Worm (Caenorhabditis elegans): ENCODE data around the gene suex-1.

Gene suex-1

ce11 chrII:5496375-5496774 lies 1.7 kb downstream of the suex-1 start, which contains the start of gene F12A10.1:
Gene F12A10.1, plus strand, starts transcription at chrII:5496540.
- TF ChIP-seq zag-1 (tag; optimal IDR thresholded peaks at IDR 0.05) (no peak), nhr-28 (tag; optimal IDR thresholded peaks at IDR 0.05) (no peak), nhr-11 (tag; optimal IDR thresholded peaks at IDR 0.05) (no peak), nhr-77 (tag; optimal IDR thresholded peaks at IDR 0.05) (no peak), egl-5 (tag; optimal IDR thresholded peaks at IDR 0.05) (no peak), nhr-23 (tag; optimal IDR thresholded peaks at IDR 0.05) (no peak), elt-2 (tag; optimal IDR thresholded peaks at IDR 0.05) (no peak), pqm-1 (tag; optimal IDR thresholded peaks at IDR 0.05) (no peak), nfya-1 (tag; optimal IDR thresholded peaks at IDR 0.05; ENCODE audit: insufficient read depth) (no peak), unc-62 (GFP tag; optimal IDR thresholded peaks at IDR 0.05) (no peak), nhr-12 (tag; optimal IDR thresholded peaks at IDR 0.05) (no peak), nhr-43 (tag; optimal IDR thresholded peaks at IDR 0.05; ENCODE audit: poor library complexity, severe bottlenecking) (no peak), nhr-237 (tag; optimal IDR thresholded peaks at IDR 0.05) (no peak), elt-1 (tag; optimal IDR thresholded peaks at IDR 0.05) (no peak), snpc-4 (tag; optimal IDR thresholded peaks at IDR 0.05) (no peak), ceh-16 (tag; optimal IDR thresholded peaks at IDR 0.05) (no peak), ceh-28 (tag; optimal IDR thresholded peaks at IDR 0.05) (no peak)

ce11 chrII:5494405-5494804 lies 3.7 kb downstream of the suex-1 start, which contains the start of gene F12A10.6:
Gene F12A10.6, minus strand, starts transcription at chrII:5494505.
- TF ChIP-seq fkh-10 (GFP tag; optimal IDR thresholded peaks at IDR 0.05) = no peak
- TF ChIP-seq pqm-1 (tag; optimal IDR thresholded peaks at IDR 0.05) = no peak
- no peak for TF ChIP-seq nhr-237 (tag; optimal IDR thresholded peaks at IDR 0.05)
- no peak for TF ChIP-seq ceh-9 (tag; optimal IDR thresholded peaks at IDR 0.05)
- no peak for TF ChIP-seq ceh-82 (tag; optimal IDR thresholded peaks at IDR 0.05)
- TF ChIP-seq egl-27 (tag; optimal IDR thresholded peaks at IDR 0.05) = no peak
- no peak for TF ChIP-seq pha-4 (tag; optimal IDR thresholded peaks at IDR 0.05)
- no peak for TF ChIP-seq skn-1 (tag; optimal IDR thresholded peaks at IDR 0.05)
- TF ChIP-seq fos-1 (tag; optimal IDR thresholded peaks at IDR 0.05) = no peak
- TF ChIP-seq hmg-11 (tag; optimal IDR thresholded peaks at IDR 0.05) = no peak
- TF ChIP-seq ztf-4 (tag; optimal IDR thresholded peaks at IDR 0.05) = no peak
- TF ChIP-seq unc-62 (GFP tag; optimal IDR thresholded peaks at IDR 0.05) = no peak
- no peak for TF ChIP-seq nhr-11 (tag; optimal IDR thresholded peaks at IDR 0.05)
- TF ChIP-seq tbx-2 (tag; optimal IDR thresholded peaks at IDR 0.05) = no peak
- no peak for TF ChIP-seq fkh-2 (tag; optimal IDR thresholded peaks at IDR 0.05)
- TF ChIP-seq egl-5 (tag; optimal IDR thresholded peaks at IDR 0.05) = no peak
- TF ChIP-seq nhr-28 (tag; optimal IDR thresholded peaks at IDR 0.05) = no peak

DNA sequence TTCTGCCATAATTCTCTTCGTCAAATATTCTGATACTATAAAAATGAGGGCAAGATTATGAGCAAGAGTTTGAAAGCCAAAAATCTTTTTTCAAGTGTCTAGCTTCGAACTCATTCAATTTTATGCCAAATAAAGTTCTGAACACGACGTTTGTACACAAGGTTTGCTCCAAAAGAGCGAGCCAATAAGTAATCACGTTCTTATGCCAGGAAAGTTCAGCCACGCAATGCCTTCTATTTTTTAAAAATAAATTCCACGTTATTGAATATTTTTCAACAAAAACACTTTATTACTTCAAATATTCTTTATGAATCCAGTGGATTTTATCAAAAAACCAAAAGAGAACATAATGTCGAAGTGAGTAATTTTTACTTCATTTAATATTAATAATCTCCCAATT lies 10.2 kb downstream of the suex-1 start, which contains the start of gene nep-5:
Gene nep-5 (plus strand): TSS at position 301 of the 400 bp plus-strand sequence.
- TF ChIP-seq snpc-4 (tag; optimal IDR thresholded peaks at IDR 0.05) (no peak), unc-62 (GFP tag; optimal IDR thresholded peaks at IDR 0.05) (no peak), tbx-2 (tag; optimal IDR thresholded peaks at IDR 0.05) (no peak)

DNA sequence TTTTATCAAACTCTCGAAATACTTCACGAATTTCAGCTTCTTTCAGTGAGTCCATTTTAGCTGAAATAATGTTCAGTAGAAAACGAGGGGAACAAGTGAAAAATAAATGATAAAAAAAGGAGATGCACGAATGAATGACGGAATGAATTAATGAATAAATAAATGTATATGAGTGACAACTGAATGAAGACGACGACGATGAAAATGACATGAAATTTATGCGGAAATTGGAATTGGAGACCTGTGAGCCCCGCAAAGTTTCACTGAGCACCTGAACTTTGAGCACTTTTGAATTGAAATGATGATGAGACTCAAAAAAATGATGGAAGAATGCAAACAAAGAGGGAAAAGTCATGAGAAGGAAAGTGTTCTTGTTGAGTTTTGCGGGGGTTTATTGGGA lies 16.1 kb downstream of the suex-1 start, which contains the start of gene cal-8:
Gene cal-8 (minus strand): TSS at position 60 of the 400 bp plus-strand sequence.
- TF ChIP-seq elt-3 (tag; optimal IDR thresholded peaks at IDR 0.05) (no peak), lin-39 (tag; optimal IDR thresholded peaks at IDR 0.05) (no peak), unc-62 (GFP tag; optimal IDR thresholded peaks at IDR 0.05) (no peak), ceh-16 (tag; optimal IDR thresholded peaks at IDR 0.05) (no peak), nhr-23 (tag; optimal IDR thresholded peaks at IDR 0.05) (no peak), elt-1 (tag; optimal IDR thresholded peaks at IDR 0.05) (no peak), mml-1 (tag; optimal IDR thresholded peaks at IDR 0.05) (no peak), ZK546.5 (tag; optimal IDR thresholded peaks at IDR 0.05) (no peak), unc-39 (tag; optimal IDR thresholded peaks at IDR 0.05) (no peak), egl-5 (tag; optimal IDR thresholded peaks at IDR 0.05) (no peak), nhr-12 (tag; optimal IDR thresholded peaks at IDR 0.05) (no peak), nhr-25 (tag; optimal IDR thresholded peaks at IDR 0.05) (no peak), nhr-237 (tag; optimal IDR thresholded peaks at IDR 0.05) (no peak), fkh-10 (GFP tag; optimal IDR thresholded peaks at IDR 0.05) (no peak), ama-1 (optimal IDR thresholded peaks at IDR 0.05) (no peak)

ce11 chrII:5478318-5478717 lies 19.7 kb downstream of the suex-1 start, which contains the start of gene F56D1.1:
Gene F56D1.1, plus strand, starts transcription at chrII:5478618.
- TF ChIP-seq nhr-43 (tag; optimal IDR thresholded peaks at IDR 0.05; ENCODE audit: poor library complexity, severe bottlenecking) (no peak), elt-1 (tag; optimal IDR thresholded peaks at IDR 0.05) (no peak), skn-1 (tag; optimal IDR thresholded peaks at IDR 0.05) (no peak), hmg-11 (tag; optimal IDR thresholded peaks at IDR 0.05) (no peak), jun-1 (tag; optimal IDR thresholded peaks at IDR 0.05) (no peak), mdl-1 (tag; optimal IDR thresholded peaks at IDR 0.05) (no peak), nfya-1 (tag; optimal IDR thresholded peaks at IDR 0.05; ENCODE audit: insufficient read depth) (no peak), fos-1 (tag; optimal IDR thresholded peaks at IDR 0.05) (no peak), ZK546.5 (tag; optimal IDR thresholded peaks at IDR 0.05) (no peak), eor-1 (tag; optimal IDR thresholded peaks at IDR 0.05) (no peak), ceh-28 (tag; optimal IDR thresholded peaks at IDR 0.05) (no peak), sea-2 (GFP tag; optimal IDR thresholded peaks at IDR 0.05) (no peak), ztf-4 (tag; optimal IDR thresholded peaks at IDR 0.05) (no peak)

Data from whole organism, L3 larva.